Worm (Caenorhabditis elegans) whole organism, L4 larva: ENCODE results near the gene cpna-3.

Source experiments
- ctbp-1 ChIP-seq: fragments of 200-800 bp; sonication (Bioruptor generic); IDR thresholded peaks from 2 replicates; pipeline ENCODE4 v1.3.6; 2022; ENCODE audit warnings: missing genetic modification reagents, missing genetic modification characterization, missing compliant biosample characterization
- fkh-10 ChIP-seq: fragments of 150-350 bp; optimal IDR thresholded peaks from 2 replicates; lab custom pipeline; 2014; ENCODE audit warnings: missing biosample characterization, missing genetic modification reagents, missing genetic modification characterization
- hif-1 ChIP-seq, 2 experiments: sonication (generic microtip); optimal IDR thresholded peaks; 2 replicates each; lab custom pipeline; 2016 to 2017; ENCODE audit warnings: missing compliant biosample characterization in 2 of 2, missing genetic modification characterization in 2 of 2, missing genetic modification reagents in 2 of 2, missing genotype in 2 of 2, mild to moderate bottlenecking in 1 of 2
- jun-1 ChIP-seq: fragments of 150-350 bp; optimal IDR thresholded peaks from 2 replicates; lab custom pipeline; 2014; ENCODE audit warnings: missing biosample characterization, missing genetic modification reagents, missing genetic modification characterization
- nhr-102 ChIP-seq: sonication (generic microtip); optimal IDR thresholded peaks from 2 replicates; lab custom pipeline; 2016; ENCODE audit warnings: mild to moderate bottlenecking, missing genetic modification characterization, moderate library complexity, missing compliant biosample characterization
- nhr-77 ChIP-seq: fragments of 150-350 bp; optimal IDR thresholded peaks from 2 replicates; lab custom pipeline; 2014; ENCODE audit warnings: missing biosample characterization, missing genetic modification characterization
- pha-4 ChIP-seq, 2 experiments: fragments of 150-350 bp in 1 of 2; fragments of 200-800 bp in 1 of 2; sonication (Bioruptor generic) in 1 of 2; IDR thresholded peaks in 1 of 2; optimal IDR thresholded peaks in 1 of 2; 2 replicates each; pipeline versions ENCODE4 v1.3.6 to Lab custom; 2014 to 2022; ENCODE audit warnings: missing genetic modification characterization in 2 of 2, missing genetic modification reagents in 2 of 2, missing biosample characterization in 1 of 2, missing compliant biosample characterization in 1 of 2

ce11 chrIV:9053403-9053802, 43.2 kb upstream of the cpna-3 start:
- TF ChIP-seq hif-1 (tag; optimal IDR thresholded peaks at IDR 0.05; lab: Kevin White, UChicago) (no peak), pha-4 (GFP tag; IDR thresholded peaks at IDR 0.05; lab: Robert Waterston, UW) (no peak), pha-4 (tag; optimal IDR thresholded peaks at IDR 0.05; lab: Kevin White, UChicago) (no peak), ctbp-1 (no peak), nhr-77 (tag; lab: Kevin White, UChicago) (no peak), nhr-102 (tag; lab: Kevin White, UChicago) (no peak), fkh-10 (no peak), jun-1 (tag; lab: Kevin White, UChicago) (no peak)
